Fruit fly (Drosophila melanogaster) whole organism, prepupa: ENCODE data around the gene L2HGDH.

ENCODE experiments used
- Blimp-1 ChIP-seq: fragments of 200-800 bp; sonication (Bioruptor generic); optimal IDR thresholded peaks from 3 replicates; lab custom pipeline; 2017; ENCODE audit warnings: missing biosample characterization, missing genetic modification characterization, mild to moderate bottlenecking, moderate library complexity, missing genetic modification reagents
- CG10631 ChIP-seq: fragments of 200-800 bp; sonication (Bioruptor generic); optimal IDR thresholded peaks from 2 replicates; lab custom pipeline; 2016; ENCODE audit warnings: missing biosample characterization, missing genetic modification characterization
- CG10669 ChIP-seq: fragments of 200-800 bp; sonication (Bioruptor generic); optimal IDR thresholded peaks from 3 replicates; lab custom pipeline; 2018; ENCODE audit warnings: missing biosample characterization, mild to moderate bottlenecking, missing genetic modification characterization, moderate library complexity
- CG11762 ChIP-seq: fragments of 200-800 bp; sonication (Bioruptor generic); optimal IDR thresholded peaks from 3 replicates; lab custom pipeline; 2016; ENCODE audit warnings: missing biosample characterization, missing genetic modification characterization; ENCODE audit not compliant: insufficient read depth
- CG15336 ChIP-seq: fragments of 200-800 bp; sonication (Bioruptor generic); IDR thresholded peaks from 2 replicates; pipeline ENCODE4 v1.3.6; 2022; ENCODE audit warnings: missing biosample characterization, missing genetic modification characterization
- CG16779 ChIP-seq: fragments of 200-800 bp; sonication (Bioruptor generic); optimal IDR thresholded peaks from 3 replicates; lab custom pipeline; 2017; ENCODE audit warnings: missing biosample characterization, mild to moderate bottlenecking, missing genetic modification characterization
- CG31627 ChIP-seq: fragments of 200-800 bp; sonication (Bioruptor generic); optimal IDR thresholded peaks from 3 replicates; lab custom pipeline; 2016; ENCODE audit warnings: missing biosample characterization, missing genetic modification characterization
- CG32006 ChIP-seq: fragments of 200-800 bp; sonication (Bioruptor generic); optimal IDR thresholded peaks from 3 replicates; lab custom pipeline; 2017; ENCODE audit warnings: missing biosample characterization, mild to moderate bottlenecking, missing genetic modification characterization
- CG3919 ChIP-seq: fragments of 200-800 bp; sonication (Bioruptor generic); optimal IDR thresholded peaks from 3 replicates; lab custom pipeline; 2016; ENCODE audit warnings: missing biosample characterization, missing genetic modification characterization
- CG6163 ChIP-seq: fragments of 200-800 bp; sonication (Bioruptor generic); IDR thresholded peaks from 3 replicates; pipeline ENCODE4 v1.3.6; 2022; ENCODE audit warnings: missing biosample characterization, missing genetic modification characterization
- CG6792 ChIP-seq: fragments of 200-800 bp; sonication (Bioruptor generic); optimal IDR thresholded peaks from 3 replicates; lab custom pipeline; 2016; ENCODE audit warnings: missing biosample characterization, missing genetic modification characterization
- CG6808 ChIP-seq: fragments of 200-800 bp; sonication (Bioruptor generic); optimal IDR thresholded peaks from 3 replicates; lab custom pipeline; 2017; ENCODE audit warnings: missing biosample characterization, missing genetic modification characterization, mild to moderate bottlenecking, moderate library complexity, missing genetic modification reagents
- CG6854 ChIP-seq: fragments of 200-800 bp; sonication (Bioruptor generic); optimal IDR thresholded peaks from 2 replicates; lab custom pipeline; 2017; ENCODE audit warnings: missing biosample characterization, mild to moderate bottlenecking, missing genetic modification characterization
- CG8119 ChIP-seq: fragments of 200-800 bp; sonication (Bioruptor generic); IDR thresholded peaks from 3 replicates; pipeline ENCODE4 v1.3.6; 2022; ENCODE audit warnings: missing biosample characterization, missing genetic modification characterization
- CG8319 ChIP-seq: fragments of 200-800 bp; sonication (Bioruptor generic); optimal IDR thresholded peaks from 3 replicates; lab custom pipeline; 2016; ENCODE audit warnings: missing biosample characterization, missing genetic modification characterization
- CG8632 ChIP-seq: fragments of 200-800 bp; sonication (Bioruptor generic); optimal IDR thresholded peaks from 3 replicates; lab custom pipeline; 2016; ENCODE audit warnings: missing biosample characterization, missing genetic modification characterization
- Eip75B ChIP-seq: fragments of 200-800 bp; sonication (Bioruptor generic); optimal IDR thresholded peaks from 3 replicates; lab custom pipeline; 2016; ENCODE audit warnings: missing biosample characterization, missing genetic modification characterization
- Eip78C ChIP-seq: fragments of 200-800 bp; sonication (Bioruptor generic); peaks from one replicate; lab custom pipeline; 2016; ENCODE audit warnings: missing biosample characterization, missing genetic modification characterization
- Ets96B ChIP-seq: fragments of 200-800 bp; optimal IDR thresholded peaks from 2 replicates; lab custom pipeline; 2019; ENCODE audit warnings: missing biosample characterization, mild to moderate bottlenecking, missing genetic modification characterization, moderate library complexity
- Gug ChIP-seq: fragments of 200-800 bp; sonication (Bioruptor generic); IDR thresholded peaks from 2 replicates; pipeline ENCODE4 v1.3.6; 2022; ENCODE audit warnings: missing biosample characterization, missing genetic modification characterization
- Hr38 ChIP-seq: sonication (Bioruptor generic); optimal IDR thresholded peaks from 2 replicates; lab custom pipeline; 2016; ENCODE audit warnings: missing biosample characterization, missing genetic modification characterization
- Hr39 ChIP-seq: fragments of 200-800 bp; sonication (Bioruptor generic); optimal IDR thresholded peaks from 2 replicates; lab custom pipeline; 2016; ENCODE audit warnings: missing biosample characterization, missing genetic modification characterization
- Hr4 ChIP-seq: fragments of 200-800 bp; sonication (Bioruptor generic); optimal IDR thresholded peaks from 3 replicates; lab custom pipeline; 2016; ENCODE audit warnings: missing biosample characterization, missing genetic modification characterization
- Lpt ChIP-seq: fragments of 200-800 bp; sonication (Bioruptor generic); optimal IDR thresholded peaks from 3 replicates; lab custom pipeline; 2016; ENCODE audit warnings: missing biosample characterization, missing genetic modification characterization
- Met ChIP-seq: fragments of 200-800 bp; sonication (Bioruptor generic); optimal IDR thresholded peaks from 3 replicates; lab custom pipeline; 2016; ENCODE audit warnings: missing biosample characterization, missing genetic modification characterization
- OdsH ChIP-seq: fragments of 200-800 bp; sonication (Bioruptor generic); optimal IDR thresholded peaks from 3 replicates; lab custom pipeline; 2016; ENCODE audit warnings: missing biosample characterization, missing genetic modification characterization
- Sox14 ChIP-seq: fragments of 200-800 bp; sonication (Bioruptor generic); optimal IDR thresholded peaks from 3 replicates; lab custom pipeline; 2016; ENCODE audit warnings: missing biosample characterization, missing genetic modification characterization
- Sox15 ChIP-seq: fragments of 200-800 bp; sonication (Bioruptor generic); optimal IDR thresholded peaks from 3 replicates; lab custom pipeline; 2016; ENCODE audit warnings: missing biosample characterization, missing genetic modification characterization
- achi ChIP-seq: fragments of 200-800 bp; sonication (Bioruptor generic); optimal IDR thresholded peaks from 3 replicates; lab custom pipeline; 2016; ENCODE audit warnings: missing biosample characterization, missing genetic modification characterization
- acj6 ChIP-seq: fragments of 200-800 bp; sonication (Bioruptor generic); optimal IDR thresholded peaks from 3 replicates; lab custom pipeline; 2016; ENCODE audit warnings: missing biosample characterization, missing genetic modification characterization
- dac ChIP-seq: fragments of 200-800 bp; sonication (Bioruptor generic); optimal IDR thresholded peaks from 2 replicates; lab custom pipeline; 2017; ENCODE audit warnings: missing biosample characterization, mild to moderate bottlenecking, missing genetic modification characterization
- dsx ChIP-seq: fragments of 200-800 bp; optimal IDR thresholded peaks from 3 replicates; lab custom pipeline; 2019; ENCODE audit warnings: missing biosample characterization, mild to moderate bottlenecking, missing genetic modification characterization, moderate library complexity; ENCODE audit not compliant: poor library complexity, severe bottlenecking
- eg ChIP-seq: fragments of 200-800 bp; sonication (Bioruptor generic); IDR thresholded peaks from 3 replicates; pipeline ENCODE4 v1.3.6; 2022; ENCODE audit warnings: missing biosample characterization, missing genetic modification characterization
- esn ChIP-seq: fragments of 200-800 bp; sonication (Bioruptor generic); optimal IDR thresholded peaks from 2 replicates; lab custom pipeline; 2016; ENCODE audit warnings: missing biosample characterization, mild to moderate bottlenecking, missing genetic modification characterization, moderate library complexity
- fd59A ChIP-seq: fragments of 200-800 bp; sonication (Bioruptor generic); optimal IDR thresholded peaks from 2 replicates; lab custom pipeline; 2017; ENCODE audit warnings: missing biosample characterization, mild to moderate bottlenecking, missing genetic modification characterization, missing genetic modification reagents
- fd85E ChIP-seq: fragments of 200-800 bp; sonication (Bioruptor generic); optimal IDR thresholded peaks from 3 replicates; lab custom pipeline; 2016; ENCODE audit warnings: missing biosample characterization, missing genetic modification characterization
- fkh ChIP-seq: fragments of 200-800 bp; sonication (Bioruptor generic); optimal IDR thresholded peaks from 3 replicates; lab custom pipeline; 2017; ENCODE audit warnings: missing biosample characterization, mild to moderate bottlenecking, missing genetic modification characterization, moderate library complexity
- net ChIP-seq: fragments of 200-800 bp; sonication (Bioruptor generic); optimal IDR thresholded peaks from 3 replicates; lab custom pipeline; 2016; ENCODE audit warnings: missing biosample characterization, missing genetic modification characterization
- pdm3 ChIP-seq: fragments of 200-800 bp; sonication (Bioruptor generic); optimal IDR thresholded peaks from 3 replicates; lab custom pipeline; 2016; ENCODE audit warnings: missing biosample characterization, missing genetic modification characterization
- topi ChIP-seq: fragments of 200-800 bp; sonication (Bioruptor generic); optimal IDR thresholded peaks from 3 replicates; lab custom pipeline; 2016; ENCODE audit warnings: missing biosample characterization, missing genetic modification characterization
- vri ChIP-seq: fragments of 200-800 bp; sonication (Bioruptor generic); optimal IDR thresholded peaks from 3 replicates; lab custom pipeline; 2016; ENCODE audit warnings: missing biosample characterization, mild to moderate bottlenecking, missing genetic modification characterization

The L2HGDH gene

dm6 chr2L:18953512-18954254 lies 20.6 kb downstream of the L2HGDH start:
- peak; percentile 14 for TF ChIP-seq Eip78C (GFP tag; lab: Kevin White, UChicago)
- peak; percentile 40 for TF ChIP-seq dsx
- no peak for TF ChIP-seq CG8319 (GFP tag; lab: Kevin White, UChicago)
- peak; percentile 35 for TF ChIP-seq esn (GFP tag; lab: Kevin White, UChicago)
- TF ChIP-seq CG10631 (GFP tag; lab: Kevin White, UChicago) = no peak
- no peak for TF ChIP-seq achi (GFP tag; lab: Kevin White, UChicago)
- TF ChIP-seq acj6 = peak; percentile 11
- peak; percentile 17 for TF ChIP-seq Met (GFP tag; lab: Kevin White, UChicago)
- TF ChIP-seq Sox15 = no peak
- no peak for TF ChIP-seq CG6792
- no peak for TF ChIP-seq CG10669 (GFP tag; lab: Kevin White, UChicago)
- TF ChIP-seq CG32006 (GFP tag; lab: Kevin White, UChicago) = peak; percentile 17
- TF ChIP-seq vri = peak; percentile 80
- TF ChIP-seq, all 60 proteins: peak for 7

dm6 chr2L:18951674-18952073 lies 22.6 kb downstream of the L2HGDH start, which contains the start of gene Nedd8:
Nedd8 (minus strand) TSS chr2L:18951837.
- peak; percentile 21 for TF ChIP-seq fkh (GFP tag; lab: Kevin White, UChicago)
- TF ChIP-seq Lpt (GFP tag; lab: Kevin White, UChicago) = no peak
- no peak for TF ChIP-seq CG16779
- peak; percentile 91 for TF ChIP-seq achi (GFP tag; lab: Kevin White, UChicago)

- no peak for TF ChIP-seq CG3919 (GFP tag; lab: Kevin White, UChicago)
- TF ChIP-seq fkh (GFP tag; lab: Kevin White, UChicago) = peak; percentile 53
- TF ChIP-seq dac (GFP tag; lab: Kevin White, UChicago) = no peak
- TF ChIP-seq Hr39 (GFP tag; lab: Kevin White, UChicago) = no peak
Measured at dm6 chr2L:18948724-18949108, 25.5 kb downstream of the L2HGDH start, which contains the start of gene CG10428. CG10428 (plus strand) TSS chr2L:18948884.

dm6 chr2L:18948065-18948723 lies 26.1 kb downstream of the L2HGDH start:
- TF ChIP-seq CG32006 (GFP tag; lab: Kevin White, UChicago) (peak; percentile 88), CG8119 (GFP tag; lab: Robert Waterston, UW) (peak; percentile 91), OdsH (GFP tag; lab: Kevin White, UChicago) (peak; percentile 84), CG6854 (GFP tag; lab: Kevin White, UChicago) (no peak), fd59A (GFP tag; lab: Kevin White, UChicago) (peak; percentile 86), CG15336 (GFP tag; lab: Robert Waterston, UW) (peak; percentile 87), topi (GFP tag; lab: Kevin White, UChicago) (peak; percentile 82), CG6808 (GFP tag; lab: Kevin White, UChicago) (peak; percentile 89), fkh (GFP tag; lab: Kevin White, UChicago) (no peak), CG11762 (GFP tag; lab: Kevin White, UChicago) (peak; percentile 54), Blimp-1 (GFP tag; lab: Kevin White, UChicago) (peak; percentile 38), CG8632 (GFP tag; lab: Kevin White, UChicago) (peak; percentile 86), net (GFP tag; lab: Kevin White, UChicago) (peak; percentile 78), Sox14 (peak; percentile 83), Sox15 (peak; percentile 52), dac (GFP tag; lab: Kevin White, UChicago) (peak; percentile 38), CG6163 (peak; percentile 73), Hr4 (GFP tag; lab: Kevin White, UChicago) (peak; percentile 81), Eip75B (peak; percentile 82), CG31627 (GFP tag; lab: Kevin White, UChicago) (peak; percentile 81), achi (GFP tag; lab: Kevin White, UChicago) (peak; percentile 83), Gug (GFP tag; lab: Robert Waterston, UW) (peak; percentile 55), dsx (peak; percentile 86), vri (peak; percentile 79), fd85E (GFP tag; lab: Kevin White, UChicago) (no peak), Met (GFP tag; lab: Kevin White, UChicago) (peak; percentile 88), Hr39 (GFP tag; lab: Kevin White, UChicago) (peak; percentile 73), esn (GFP tag; lab: Kevin White, UChicago) (peak; percentile 92), Ets96B (peak; percentile 85), pdm3 (GFP tag; lab: Kevin White, UChicago) (peak; percentile 89), CG16779 (peak; percentile 41), eg (GFP tag; lab: Robert Waterston, UW) (peak; percentile 52; the same call in 2 of the 3 replicates), Hr38 (GFP tag; lab: Kevin White, UChicago) (no peak)
